Worm (Caenorhabditis elegans) whole organism, early embryonic: ENCODE results near the gene rps-29.

Source experiments
- B0310.2 ChIP-seq: sonication (generic microtip); optimal IDR thresholded peaks from 2 replicates; lab custom pipeline; 2016; ENCODE audit warnings: mild to moderate bottlenecking, missing genetic modification characterization, missing compliant biosample characterization
- F13C5.2 ChIP-seq: sonication (generic microtip); optimal IDR thresholded peaks from 2 replicates; lab custom pipeline; 2017; ENCODE audit warnings: mild to moderate bottlenecking, missing genetic modification characterization, inconsistent platforms, missing compliant biosample characterization
- ama-1 ChIP-seq: fragments of 150-350 bp; optimal IDR thresholded peaks from 2 replicates; lab custom pipeline; 2014
- ceh-13 ChIP-seq: fragments of 200-800 bp; sonication (Bioruptor generic); optimal IDR thresholded peaks from 2 replicates; lab custom pipeline; 2018; ENCODE audit warnings: mild to moderate bottlenecking, missing genetic modification characterization, missing compliant biosample characterization
- ceh-36 ChIP-seq: sonication (generic microtip); optimal IDR thresholded peaks from 2 replicates; lab custom pipeline; 2016; ENCODE audit warnings: missing genetic modification characterization, inconsistent platforms, missing compliant biosample characterization
- flt-1 ChIP-seq: fragments of 200-800 bp; sonication (Bioruptor generic); IDR thresholded peaks from 2 replicates; pipeline ENCODE4 v1.3.6; 2022; ENCODE audit warnings: missing genetic modification characterization, missing compliant biosample characterization
- hnd-1 ChIP-seq: sonication (generic microtip); optimal IDR thresholded peaks from 2 replicates; lab custom pipeline; 2016; ENCODE audit warnings: missing genetic modification characterization, missing compliant biosample characterization
- pes-1 ChIP-seq: fragments of 200-800 bp; sonication (Bioruptor generic); IDR thresholded peaks from 2 replicates; pipeline ENCODE4 v1.3.6; 2022; ENCODE audit warnings: missing genetic modification reagents, missing genetic modification characterization, missing compliant biosample characterization
- scrt-1 ChIP-seq: fragments of 200-800 bp; sonication (Bioruptor generic); IDR thresholded peaks from 2 replicates; pipeline ENCODE4 v1.3.6; 2022; ENCODE audit warnings: missing genetic modification characterization, missing compliant biosample characterization
- sea-1 ChIP-seq: fragments of 200-800 bp; sonication (Bioruptor generic); conservative IDR thresholded peaks from 2 replicates; pipeline ENCODE4 v1.3.6; 2022; ENCODE audit warnings: missing genetic modification characterization, missing compliant biosample characterization
- tbx-11 ChIP-seq: fragments of 200-800 bp; sonication (Bioruptor generic); IDR thresholded peaks from 2 replicates; pipeline ENCODE4 v1.3.6; 2022; ENCODE audit warnings: missing genetic modification characterization, missing compliant biosample characterization
- tra-4 ChIP-seq: sonication (generic microtip); optimal IDR thresholded peaks from 2 replicates; lab custom pipeline; 2017; ENCODE audit warnings: missing genetic modification characterization, missing compliant biosample characterization

ce11 chrIII:764404-764803 lies 29.7 kb upstream of the rps-29 start:
- TF ChIP-seq ama-1 (lab: Kevin White, UChicago) (no peak), hnd-1 (tag; lab: Kevin White, UChicago) (no peak), tbx-11 (GFP tag; lab: Robert Waterston, UW) (no peak), ceh-36 (tag; lab: Kevin White, UChicago) (no peak), tra-4 (tag; lab: Kevin White, UChicago) (no peak), flt-1 (GFP tag; lab: Robert Waterston, UW) (no peak), B0310.2 (tag; lab: Kevin White, UChicago) (no peak), scrt-1 (GFP tag; lab: Robert Waterston, UW) (no peak), pes-1 (GFP tag; lab: Robert Waterston, UW) (no peak), sea-1 (GFP tag; lab: Robert Waterston, UW) (no peak), F13C5.2 (no peak), ceh-13 (GFP tag; lab: Kevin White, UChicago) (no peak)
